Fruit fly (Drosophila melanogaster) whole organism, embryonic: Measurements from ENCODE around the gene CG3984.
A peak's percentile ranks its signal among the peaks of the same experiment; 100 is the strongest.

Experiments
- Asciz ChIP-seq: fragments of 200-800 bp; sonication (Bioruptor generic); optimal IDR thresholded peaks from 2 replicates; lab custom pipeline; 2017; ENCODE audit warnings: missing biosample characterization, mild to moderate bottlenecking, missing genetic modification characterization, missing genetic modification reagents
- C15 ChIP-seq: fragments of 200-800 bp; sonication (Bioruptor generic); IDR thresholded peaks from 3 replicates; pipeline ENCODE4 v1.3.6; 2022; ENCODE audit warnings: missing biosample characterization, missing genetic modification characterization
- CG12219 ChIP-seq: fragments of 200-800 bp; sonication (Bioruptor generic); optimal IDR thresholded peaks from 3 replicates; lab custom pipeline; 2018; ENCODE audit warnings: missing biosample characterization, mild to moderate bottlenecking, missing genetic modification characterization
- CG1233 ChIP-seq: fragments of 200-800 bp; sonication (Bioruptor generic); optimal IDR thresholded peaks from 4 replicates; lab custom pipeline; 2018; ENCODE audit warnings: missing biosample characterization, mild to moderate bottlenecking, missing genetic modification characterization
- CG12659 ChIP-seq: fragments of 200-800 bp; sonication (Bioruptor generic); optimal IDR thresholded peaks from 3 replicates; lab custom pipeline; 2017; ENCODE audit warnings: mild to moderate bottlenecking, missing biosample characterization, missing genetic modification reagents, missing genetic modification characterization
- CG13624 ChIP-seq: fragments of 200-800 bp; sonication (Bioruptor generic); optimal IDR thresholded peaks from 2 replicates; lab custom pipeline; 2016; ENCODE audit warnings: missing biosample characterization, missing genetic modification characterization
- CG15479 ChIP-seq: fragments of 200-800 bp; sonication (Bioruptor generic); optimal IDR thresholded peaks from 3 replicates; lab custom pipeline; 2019; ENCODE audit warnings: missing biosample characterization, mild to moderate bottlenecking, missing genetic modification characterization, moderate library complexity
- CG15601 ChIP-seq: fragments of 200-800 bp; sonication (Bioruptor generic); optimal IDR thresholded peaks from 3 replicates; lab custom pipeline; 2019; ENCODE audit warnings: missing biosample characterization, mild to moderate bottlenecking, missing genetic modification characterization, moderate library complexity
- CG17802 ChIP-seq: fragments of 200-800 bp; sonication (Bioruptor generic); optimal IDR thresholded peaks from 2 replicates; lab custom pipeline; 2018; ENCODE audit warnings: missing biosample characterization, mild to moderate bottlenecking, missing genetic modification characterization, moderate library complexity
- CG1792 ChIP-seq: fragments of 200-800 bp; sonication (Bioruptor generic); optimal IDR thresholded peaks from 2 replicates; lab custom pipeline; 2016; ENCODE audit warnings: missing biosample characterization, missing genetic modification characterization
- CG18011 ChIP-seq: fragments of 200-800 bp; sonication (Bioruptor generic); optimal IDR thresholded peaks from 2 replicates; lab custom pipeline; 2017; ENCODE audit warnings: missing biosample characterization, missing genetic modification characterization, mild to moderate bottlenecking, moderate library complexity, missing genotype
- CG18764 ChIP-seq: fragments of 200-800 bp; sonication (Bioruptor generic); optimal IDR thresholded peaks from 3 replicates; lab custom pipeline; 2016; ENCODE audit warnings: missing biosample characterization, missing genetic modification characterization
- CG31388 ChIP-seq: fragments of 200-800 bp; sonication (Bioruptor generic); optimal IDR thresholded peaks from 2 replicates; lab custom pipeline; 2016; ENCODE audit warnings: missing biosample characterization, missing genetic modification characterization
- CG3163 ChIP-seq: fragments of 200-800 bp; sonication (Bioruptor generic); optimal IDR thresholded peaks from 3 replicates; lab custom pipeline; 2016; ENCODE audit warnings: missing biosample characterization, missing genetic modification characterization
- CG42726 ChIP-seq: fragments of 200-800 bp; sonication (Bioruptor generic); IDR thresholded peaks from 2 replicates; pipeline ENCODE4 v1.3.6; 2022; ENCODE audit warnings: missing biosample characterization, missing genetic modification characterization; ENCODE audit not compliant: partially characterized antibody
- CG4707 ChIP-seq: fragments of 200-800 bp; sonication (Bioruptor generic); optimal IDR thresholded peaks from 2 replicates; lab custom pipeline; 2018; ENCODE audit warnings: missing biosample characterization, mild to moderate bottlenecking, missing genetic modification characterization, moderate library complexity
- CG7271 ChIP-seq: fragments of 200-800 bp; sonication (Bioruptor generic); optimal IDR thresholded peaks from 2 replicates; lab custom pipeline; 2018; ENCODE audit warnings: missing biosample characterization, mild to moderate bottlenecking, missing genetic modification characterization, moderate library complexity
- CG7839 ChIP-seq: fragments of 200-800 bp; sonication (Bioruptor generic); optimal IDR thresholded peaks from 3 replicates; lab custom pipeline; 2018; ENCODE audit warnings: missing biosample characterization, mild to moderate bottlenecking, missing genetic modification characterization, moderate library complexity
- CG7928 ChIP-seq: fragments of 200-800 bp; sonication (Bioruptor generic); optimal IDR thresholded peaks from 2 replicates; lab custom pipeline; 2017; ENCODE audit warnings: missing biosample characterization, mild to moderate bottlenecking, missing genetic modification characterization
- CG8089 ChIP-seq: fragments of 200-800 bp; sonication (Bioruptor generic); optimal IDR thresholded peaks from 3 replicates; lab custom pipeline; 2016; ENCODE audit warnings: missing biosample characterization, missing genetic modification characterization
- CTCF ChIP-seq: fragments of 200-800 bp; sonication (Bioruptor generic); optimal IDR thresholded peaks from 2 replicates; lab custom pipeline; 2017; ENCODE audit warnings: missing biosample characterization, mild to moderate bottlenecking, missing genetic modification characterization, moderate library complexity
- Chrac-16 ChIP-seq: fragments of 200-800 bp; sonication (Bioruptor generic); optimal IDR thresholded peaks from 3 replicates; lab custom pipeline; 2016; ENCODE audit warnings: missing biosample characterization, missing genetic modification characterization
- D ChIP-seq, 2 experiments: fragments of 200-800 bp in 1 of 2; fragments of >200 bp in 1 of 2; sonication (Bioruptor generic) in 1 of 2; optimal IDR thresholded peaks; 2 replicates in 1 of 2; 3 replicates in 1 of 2; lab custom pipeline; 2017; ENCODE audit warnings: mild to moderate bottlenecking in 1 of 2, missing biosample characterization in 1 of 2, missing genetic modification characterization in 1 of 2, missing genetic modification reagents in 1 of 2
- Doc3 ChIP-seq: fragments of 200-800 bp; sonication (Bioruptor generic); IDR thresholded peaks from 3 replicates; pipeline ENCODE4 v1.3.6; 2022; ENCODE audit warnings: missing biosample characterization, missing genetic modification characterization; ENCODE audit not compliant: partially characterized antibody
- Dp ChIP-seq: fragments of 200-800 bp; sonication (Bioruptor generic); optimal IDR thresholded peaks from 2 replicates; lab custom pipeline; 2018; ENCODE audit warnings: missing biosample characterization, mild to moderate bottlenecking, missing genetic modification characterization, moderate library complexity
- Ets65A ChIP-seq: fragments of 200-800 bp; sonication (Bioruptor generic); peaks from one replicate; lab custom pipeline; 2016; ENCODE audit warnings: missing biosample characterization, missing genetic modification characterization
- Gsc ChIP-seq: fragments of 200-800 bp; sonication (Bioruptor generic); IDR thresholded peaks from 2 replicates; pipeline ENCODE4 v1.3.6; 2022; ENCODE audit warnings: missing biosample characterization, missing genetic modification characterization
- Lhr ChIP-seq: fragments of 200-800 bp; sonication (Bioruptor generic); optimal IDR thresholded peaks from 3 replicates; lab custom pipeline; 2017; ENCODE audit warnings: mild to moderate bottlenecking, missing biosample characterization, missing genetic modification reagents, missing genetic modification characterization
- MBD-R2 ChIP-seq: fragments of 200-800 bp; sonication (Bioruptor generic); IDR thresholded peaks from 2 replicates; pipeline ENCODE4 v1.3.6; 2022; ENCODE audit warnings: missing biosample characterization, missing genetic modification characterization
- MTF-1 ChIP-seq: fragments of 200-800 bp; sonication (Bioruptor generic); optimal IDR thresholded peaks from 2 replicates; lab custom pipeline; 2018; ENCODE audit warnings: missing biosample characterization, mild to moderate bottlenecking, missing genetic modification characterization, borderline replicate concordance
- Mad ChIP-seq: fragments of 200-800 bp; sonication (Bioruptor generic); optimal IDR thresholded peaks from 2 replicates; lab custom pipeline; 2016; ENCODE audit warnings: missing biosample characterization, missing genetic modification characterization
- Med ChIP-seq: fragments of 200-800 bp; sonication (Bioruptor generic); peaks from one replicate; lab custom pipeline; 2016; ENCODE audit warnings: missing biosample characterization, missing genetic modification characterization, mild to moderate bottlenecking, inconsistent platforms, moderate library complexity
- Pdp1 ChIP-seq, 2 experiments: fragments of 200-800 bp; sonication (Bioruptor generic); optimal IDR thresholded peaks; 3 replicates each; lab custom pipeline; 2016; ENCODE audit warnings: missing biosample characterization in 2 of 2, missing genetic modification characterization in 2 of 2, mild to moderate bottlenecking in 1 of 2, moderate library complexity in 1 of 2
- TFAM ChIP-seq: fragments of 200-800 bp; sonication (Bioruptor generic); optimal IDR thresholded peaks from 2 replicates; lab custom pipeline; 2017; ENCODE audit warnings: missing biosample characterization, missing genetic modification characterization, inconsistent platforms
- crol ChIP-seq: fragments of 200-800 bp; sonication (Bioruptor generic); IDR thresholded peaks from 2 replicates; pipeline ENCODE4 v1.3.6; 2022; ENCODE audit warnings: missing biosample characterization, missing genetic modification characterization
- dan ChIP-seq: fragments of 200-800 bp; sonication (Bioruptor generic); IDR thresholded peaks from 2 replicates; pipeline ENCODE4 v1.3.6; 2022; ENCODE audit warnings: missing biosample characterization, missing genetic modification characterization
- exex ChIP-seq: fragments of 200-800 bp; sonication (Bioruptor generic); optimal IDR thresholded peaks from 4 replicates; lab custom pipeline; 2018; ENCODE audit warnings: missing biosample characterization, mild to moderate bottlenecking, missing genetic modification characterization, moderate library complexity
- gt ChIP-seq: fragments of 200-800 bp; sonication (Bioruptor generic); IDR thresholded peaks from 2 replicates; pipeline ENCODE4 v1.3.6; 2022; ENCODE audit warnings: missing biosample characterization, missing genetic modification characterization
- hth ChIP-seq: fragments of >200 bp; optimal IDR thresholded peaks from 2 replicates; lab custom pipeline; 2017; ENCODE audit warnings: inconsistent platforms
- kah ChIP-seq: fragments of 200-800 bp; sonication (Bioruptor generic); optimal IDR thresholded peaks from 2 replicates; lab custom pipeline; 2018; ENCODE audit warnings: missing biosample characterization, mild to moderate bottlenecking, missing genetic modification characterization
- klu ChIP-seq: fragments of 200-800 bp; sonication (Bioruptor generic); IDR thresholded peaks from 2 replicates; pipeline ENCODE4 v1.3.6; 2022; ENCODE audit warnings: missing biosample characterization, missing genetic modification characterization
- peb ChIP-seq: fragments of 200-800 bp; sonication (Bioruptor generic); IDR thresholded peaks from 2 replicates; pipeline ENCODE4 v1.3.6; 2022; ENCODE audit warnings: missing biosample characterization, missing genetic modification characterization
- pzg ChIP-seq: fragments of 200-800 bp; sonication (Bioruptor generic); optimal IDR thresholded peaks from 3 replicates; lab custom pipeline; 2018; ENCODE audit warnings: missing biosample characterization, mild to moderate bottlenecking, missing genetic modification characterization, moderate library complexity
- sima ChIP-seq: fragments of 200-800 bp; sonication (Bioruptor generic); optimal IDR thresholded peaks from 2 replicates; lab custom pipeline; 2016; ENCODE audit warnings: missing biosample characterization, missing genetic modification characterization
- sob ChIP-seq: fragments of 200-800 bp; sonication (Bioruptor generic); IDR thresholded peaks from 2 replicates; pipeline ENCODE4 v1.3.6; 2022; ENCODE audit warnings: missing biosample characterization, missing genetic modification characterization
- vfl ChIP-seq: fragments of 200-800 bp; sonication (Bioruptor generic); optimal IDR thresholded peaks from 2 replicates; lab custom pipeline; 2016; ENCODE audit warnings: missing biosample characterization, missing genetic modification characterization
- wek ChIP-seq: fragments of 200-800 bp; sonication (Bioruptor generic); optimal IDR thresholded peaks from 3 replicates; lab custom pipeline; 2018; ENCODE audit warnings: missing biosample characterization, mild to moderate bottlenecking, missing genetic modification characterization, moderate library complexity
- wor ChIP-seq: fragments of 200-800 bp; sonication (Bioruptor generic); IDR thresholded peaks from 2 replicates; pipeline ENCODE4 v1.3.6; 2022; ENCODE audit warnings: missing biosample characterization, missing genetic modification characterization
- z ChIP-seq: fragments of 200-800 bp; sonication (Bioruptor generic); IDR thresholded peaks from 3 replicates; pipeline ENCODE4 v1.3.6; 2022; ENCODE audit warnings: missing biosample characterization, missing genetic modification characterization
- zfh1 ChIP-seq: fragments of 200-800 bp; sonication (Bioruptor generic); IDR thresholded peaks from 3 replicates; pipeline ENCODE4 v1.3.6; 2022; ENCODE audit warnings: missing biosample characterization, missing genetic modification characterization

CG3984 gene

DNA sequence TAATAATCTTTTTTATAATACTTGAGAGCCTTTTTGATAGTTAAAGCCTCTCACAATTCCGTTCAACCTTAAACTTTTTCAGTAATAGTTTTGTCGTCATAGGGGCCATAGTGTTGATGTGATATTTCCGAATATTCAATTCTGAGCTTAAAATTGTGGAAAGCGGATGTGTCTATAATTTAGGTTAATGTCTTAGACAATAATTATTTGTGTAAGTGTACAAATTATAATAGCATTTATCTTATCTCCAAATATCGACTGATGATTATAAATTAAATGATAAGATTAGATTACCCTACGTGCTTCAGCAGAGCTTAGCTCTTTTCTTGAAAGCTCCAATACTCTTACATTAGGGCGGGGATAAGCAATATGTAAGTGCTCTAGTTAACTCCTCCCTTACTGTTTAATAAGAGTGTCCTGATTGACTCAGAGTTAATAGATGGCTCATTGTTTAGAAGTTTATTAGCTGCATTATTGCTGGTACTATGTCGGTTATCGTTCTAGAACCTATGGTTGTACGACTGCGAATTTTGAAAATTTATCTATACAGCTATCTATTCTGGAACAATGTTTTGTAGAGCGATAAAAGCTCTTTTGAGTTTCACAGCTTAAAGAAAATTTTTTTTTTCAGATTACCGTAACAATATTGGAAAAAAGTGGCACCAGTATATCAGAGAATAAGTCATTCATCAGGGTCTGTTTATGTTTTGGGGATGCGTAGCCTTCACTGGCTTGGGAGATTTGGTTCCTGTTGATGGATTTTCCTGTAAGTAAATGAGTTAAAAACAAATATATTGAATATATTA is 2.3 kb downstream of the CG3984 start (continued):
- TF ChIP-seq MTF-1 (no peak), CG13624 (GFP tag; lab: Kevin White, UChicago) (peak; percentile 28), sob (peak; percentile 37; the same call in 1 of the 2 replicates), CG1233 (GFP tag; lab: Kevin White, UChicago) (no peak), CG12659 (peak; percentile 40), CG7839 (peak; percentile 53), z (GFP tag; lab: Robert Waterston, UW) (no peak), CG8089 (no peak), gt (GFP tag; lab: Robert Waterston, UW) (no peak), CG12219 (GFP tag; lab: Kevin White, UChicago) (no peak), CG7928 (no peak), Chrac-16 (GFP tag; lab: Kevin White, UChicago) (no peak), Asciz (GFP tag; lab: Kevin White, UChicago) (no peak), C15 (GFP tag; lab: Robert Waterston, UW) (no peak), CG15601 (peak; percentile 6), MBD-R2 (GFP tag; lab: Robert Waterston, UW) (no peak), pzg (no peak), exex (tag; lab: Kevin White, UChicago) (peak; percentile 87), peb (no peak), Ets65A (GFP tag; lab: Kevin White, UChicago) (peak; percentile 81), CG4707 (no peak), CG17802 (tag; lab: Kevin White, UChicago) (no peak), CTCF (GFP tag; lab: Kevin White, UChicago) (no peak), vfl (GFP tag; lab: Kevin White, UChicago) (no peak), CG15479 (no peak), dan (GFP tag; lab: Robert Waterston, UW) (no peak), wor (GFP tag; lab: Robert Waterston, UW) (no peak), Mad (GFP tag; lab: Kevin White, UChicago) (no peak), D (optimal IDR thresholded peaks at IDR 0.05; lab: Kevin White, UChicago) (no peak), D (GFP tag; optimal IDR thresholded peaks at IDR 0.05; lab: Kevin White, UChicago) (no peak), klu (no peak), CG31388 (GFP tag; lab: Kevin White, UChicago) (no peak), CG3163 (peak; percentile 51), hth (lab: Kevin White, UChicago) (no peak), Med (GFP tag; lab: Kevin White, UChicago) (peak; percentile 61), sima (GFP tag; lab: Kevin White, UChicago) (no peak), CG1792 (GFP tag; lab: Kevin White, UChicago) (no peak), Dp (GFP tag; lab: Kevin White, UChicago) (no peak), wek (GFP tag; lab: Kevin White, UChicago) (no peak), CG18011 (GFP tag; lab: Kevin White, UChicago) (no peak), kah (GFP tag; lab: Kevin White, UChicago) (no peak), CG18764 (GFP tag; lab: Kevin White, UChicago) (no peak), TFAM (no peak), Gsc (GFP tag; lab: Robert Waterston, UW) (no peak), crol (GFP tag; lab: Robert Waterston, UW) (no peak), Doc3 (no peak), CG7271 (no peak), CG42726 (GFP tag; lab: Robert Waterston, UW) (no peak), Lhr (no peak), zfh1 (no peak), Pdp1 (GFP tag; optimal IDR thresholded peaks at IDR 0.05; lab: Kevin White, UChicago) (peak in 1 of 2 experiments; percentile 20)
